Fruit fly (Drosophila melanogaster): ENCODE results near the gene CG7968.

CG7968 gene

DNA sequence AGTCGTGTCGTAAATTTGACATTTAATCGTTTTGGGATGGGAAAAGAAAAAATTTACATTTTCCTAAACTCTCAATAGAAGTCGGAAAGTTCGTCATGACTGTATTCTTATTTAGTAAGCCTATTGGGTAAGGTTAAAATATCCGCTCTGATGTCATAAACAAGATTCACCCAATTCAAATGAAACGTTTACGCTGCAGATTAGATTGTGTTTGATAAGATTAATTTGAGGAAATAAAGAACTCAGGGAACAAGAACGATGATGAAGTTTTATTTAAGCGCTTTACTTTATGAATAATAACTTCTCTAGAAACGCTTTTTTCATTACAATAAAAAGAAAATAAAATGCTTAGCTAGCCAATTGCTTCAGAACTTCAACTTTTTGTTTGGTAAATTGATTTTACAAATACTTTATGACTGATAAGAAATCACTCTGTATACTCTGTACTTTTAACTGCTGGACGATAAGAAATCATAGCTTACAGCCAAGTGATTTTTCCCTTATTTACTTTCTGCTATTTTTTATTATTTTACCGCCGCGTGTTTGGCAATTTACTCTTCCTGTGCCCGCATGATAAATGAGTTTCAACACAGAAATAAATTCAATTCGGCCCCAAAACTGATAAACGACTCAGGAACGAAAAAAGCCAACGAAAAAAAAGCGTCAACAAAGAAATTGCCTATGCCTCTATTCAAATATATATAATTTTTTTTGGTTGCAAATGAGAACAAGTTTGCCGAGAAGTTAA, 37.3 kb downstream of the CG7968 start:
- TF ChIP-seq pad (GFP tag; optimal IDR thresholded peaks at IDR 0.05) (no peak), CG7101 (tag; optimal IDR thresholded peaks at IDR 0.05) (no peak), Mnt (GFP tag; optimal IDR thresholded peaks at IDR 0.05) (peak; percentile 2), bab1 (GFP tag; optimal IDR thresholded peaks at IDR 0.05) (no peak), kay (GFP tag; ENCODE audit: borderline replicate concordance) (peak; percentile 87), CG12768 (GFP tag; optimal IDR thresholded peaks at IDR 0.05) (peak; percentile 26), Crg-1 (GFP tag; optimal IDR thresholded peaks at IDR 0.05) (no peak), CG5204 (GFP tag; optimal IDR thresholded peaks at IDR 0.05) (no peak), toe (GFP tag; optimal IDR thresholded peaks at IDR 0.05) (no peak), CG33017 (tag; optimal IDR thresholded peaks at IDR 0.05) (no peak), CG14711 (tag; optimal IDR thresholded peaks at IDR 0.05) (no peak), cic (GFP tag; optimal IDR thresholded peaks at IDR 0.05) (peak; percentile 72), CG7045 (GFP tag; optimal IDR thresholded peaks at IDR 0.05) (peak; percentile 8), cnc (optimal IDR thresholded peaks at IDR 0.05) (no peak)

DNA sequence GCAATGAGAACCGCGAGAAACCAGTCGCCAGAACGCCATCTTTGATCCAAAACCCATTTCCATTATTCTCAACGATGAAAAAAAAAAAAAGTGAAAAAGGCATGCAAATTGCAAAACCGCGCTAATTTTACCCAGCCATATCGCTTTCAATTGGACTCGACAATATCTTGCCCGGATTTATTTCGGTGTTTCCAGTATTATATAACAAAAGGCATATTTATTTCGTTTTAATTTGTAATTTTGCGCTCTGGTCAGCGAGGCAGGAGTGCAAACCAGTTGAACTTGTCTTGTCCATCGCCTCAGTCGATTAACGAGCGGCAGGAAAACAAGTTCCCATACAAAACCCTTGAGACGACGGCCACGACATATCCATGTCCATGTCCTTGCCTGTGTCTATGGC, 40.7 kb downstream of the CG7968 start:
- TF ChIP-seq Mnt (GFP tag; optimal IDR thresholded peaks at IDR 0.05) (no peak), CG7045 (GFP tag; optimal IDR thresholded peaks at IDR 0.05) (no peak)

- TF ChIP-seq CG11617 (GFP tag; optimal IDR thresholded peaks at IDR 0.05) = no peak
- TF ChIP-seq cnc (optimal IDR thresholded peaks at IDR 0.05) = no peak
- TF ChIP-seq toe (GFP tag; optimal IDR thresholded peaks at IDR 0.05) = no peak
- no peak for TF ChIP-seq bab1 (GFP tag; optimal IDR thresholded peaks at IDR 0.05)
- no peak for TF ChIP-seq CG12768 (GFP tag; optimal IDR thresholded peaks at IDR 0.05)
- no peak for TF ChIP-seq cic (GFP tag; optimal IDR thresholded peaks at IDR 0.05)
- no peak for TF ChIP-seq Crg-1 (GFP tag; optimal IDR thresholded peaks at IDR 0.05)
- TF ChIP-seq CG7045 (GFP tag; optimal IDR thresholded peaks at IDR 0.05) = no peak
- TF ChIP-seq kay (GFP tag; ENCODE audit: borderline replicate concordance) = no peak
- TF ChIP-seq Hr96 (GFP tag; optimal IDR thresholded peaks at IDR 0.05) = no peak
- TF ChIP-seq tj (GFP tag; optimal IDR thresholded peaks at IDR 0.05) = no peak
- no peak for TF ChIP-seq CG5204 (GFP tag; optimal IDR thresholded peaks at IDR 0.05)
Measured at dm6 chr2L:13892826-13893225, 43.6 kb downstream of the CG7968 start.

- TF ChIP-seq Clk (GFP tag; optimal IDR thresholded peaks at IDR 0.05) = no peak
- no peak for TF ChIP-seq CG14711 (tag; optimal IDR thresholded peaks at IDR 0.05)
- no peak for TF ChIP-seq tj (GFP tag; optimal IDR thresholded peaks at IDR 0.05)
- no peak for TF ChIP-seq cnc (optimal IDR thresholded peaks at IDR 0.05)
- peak; percentile 10 for TF ChIP-seq CG7045 (GFP tag; optimal IDR thresholded peaks at IDR 0.05)
Measured at dm6 chr2L:13893439-13893838, 44.2 kb downstream of the CG7968 start.

All from whole organism, adult.